Worm (Caenorhabditis elegans): Measurements from ENCODE around the gene ZK154.5.

DNA sequence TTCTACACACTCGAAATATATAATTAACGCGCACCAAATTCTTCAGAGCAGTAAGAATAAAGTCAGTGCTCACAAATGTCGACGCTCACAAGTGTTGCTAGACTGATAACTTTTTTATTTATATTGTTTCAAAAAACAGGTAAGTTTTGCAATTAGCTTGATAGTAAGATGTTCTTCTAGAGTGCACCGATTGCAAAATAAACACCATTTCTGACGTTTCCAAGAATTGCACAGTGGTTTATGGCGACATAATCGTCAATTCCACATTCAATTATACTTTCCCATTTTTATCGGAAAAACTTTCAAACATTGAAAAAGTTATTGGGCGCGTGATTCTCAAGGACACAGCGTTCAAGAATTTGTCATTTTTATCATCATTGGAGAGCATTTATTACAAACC is 12.6 kb upstream of the ZK154.5 start:
- TF ChIP-seq T26A5.8 (tag; optimal IDR thresholded peaks at IDR 0.05) (no peak), nfya-1 (tag; optimal IDR thresholded peaks at IDR 0.05; ENCODE audit: borderline replicate concordance, insufficient read depth) (no peak), hsf-1 (GFP tag; IDR thresholded peaks at IDR 0.05) (no peak), C17E4.6 (GFP tag; IDR thresholded peaks at IDR 0.05) (no peak), F23B12.7 (tag; optimal IDR thresholded peaks at IDR 0.05; ENCODE audit: insufficient read depth) (no peak), mcd-1 (GFP tag; IDR thresholded peaks at IDR 0.05) (no peak), Y56A3A.18 (GFP tag; IDR thresholded peaks at IDR 0.05) (no peak), snpc-4 (GFP tag; optimal IDR thresholded peaks at IDR 0.05) (no peak), snpc-4 (tag; optimal IDR thresholded peaks at IDR 0.05) (no peak), egl-44 (GFP tag; IDR thresholded peaks at IDR 0.05) (no peak), ama-1 (optimal IDR thresholded peaks at IDR 0.05) (no peak), ama-1 (GFP tag; optimal IDR thresholded peaks at IDR 0.05) (no peak), athp-1 (tag; optimal IDR thresholded peaks at IDR 0.05) (no peak), sdz-38 (tag; optimal IDR thresholded peaks at IDR 0.05) (no peak), ztf-3 (GFP tag; optimal IDR thresholded peaks at IDR 0.05) (no peak)

Measured in whole organism, young adult.